Worm (Caenorhabditis elegans) whole organism, early embryonic: ENCODE data around the gene F44E5.15.

Source experiments
- B0310.2 ChIP-seq: sonication (generic microtip); optimal IDR thresholded peaks from 2 replicates; lab custom pipeline; 2016; ENCODE audit warnings: mild to moderate bottlenecking, missing genetic modification characterization, missing compliant biosample characterization
- F13C5.2 ChIP-seq: sonication (generic microtip); optimal IDR thresholded peaks from 2 replicates; lab custom pipeline; 2017; ENCODE audit warnings: mild to moderate bottlenecking, missing genetic modification characterization, inconsistent platforms, missing compliant biosample characterization
- aly-1 ChIP-seq: sonication (generic microtip); optimal IDR thresholded peaks from 2 replicates; lab custom pipeline; 2016; ENCODE audit warnings: missing genetic modification characterization, missing compliant biosample characterization
- ama-1 ChIP-seq: fragments of 150-350 bp; optimal IDR thresholded peaks from 2 replicates; lab custom pipeline; 2014
- ceh-13 ChIP-seq: fragments of 200-800 bp; sonication (Bioruptor generic); optimal IDR thresholded peaks from 2 replicates; lab custom pipeline; 2018; ENCODE audit warnings: mild to moderate bottlenecking, missing genetic modification characterization, missing compliant biosample characterization
- ceh-36 ChIP-seq: sonication (generic microtip); optimal IDR thresholded peaks from 2 replicates; lab custom pipeline; 2016; ENCODE audit warnings: missing genetic modification characterization, inconsistent platforms, missing compliant biosample characterization
- ets-7 ChIP-seq: sonication (generic microtip); optimal IDR thresholded peaks from 2 replicates; lab custom pipeline; 2016; ENCODE audit warnings: missing genotype, missing genetic modification characterization, missing compliant biosample characterization
- flt-1 ChIP-seq: fragments of 200-800 bp; sonication (Bioruptor generic); IDR thresholded peaks from 2 replicates; pipeline ENCODE4 v1.3.6; 2022; ENCODE audit warnings: missing genetic modification characterization, missing compliant biosample characterization
- hmbx-1 ChIP-seq: sonication (generic microtip); optimal IDR thresholded peaks from 2 replicates; lab custom pipeline; 2016; ENCODE audit warnings: mild to moderate bottlenecking, missing genetic modification characterization, missing compliant biosample characterization
- hmg-4 ChIP-seq: fragments of 200-800 bp; sonication (Bioruptor generic); optimal IDR thresholded peaks from 2 replicates; lab custom pipeline; 2018; ENCODE audit warnings: mild to moderate bottlenecking, missing genetic modification characterization, missing compliant biosample characterization
- hnd-1 ChIP-seq: sonication (generic microtip); optimal IDR thresholded peaks from 2 replicates; lab custom pipeline; 2016; ENCODE audit warnings: missing genetic modification characterization, missing compliant biosample characterization
- pes-1 ChIP-seq: fragments of 200-800 bp; sonication (Bioruptor generic); IDR thresholded peaks from 2 replicates; pipeline ENCODE4 v1.3.6; 2022; ENCODE audit warnings: missing genetic modification reagents, missing genetic modification characterization, missing compliant biosample characterization
- scrt-1 ChIP-seq: fragments of 200-800 bp; sonication (Bioruptor generic); IDR thresholded peaks from 2 replicates; pipeline ENCODE4 v1.3.6; 2022; ENCODE audit warnings: missing genetic modification characterization, missing compliant biosample characterization
- sea-1 ChIP-seq: fragments of 200-800 bp; sonication (Bioruptor generic); conservative IDR thresholded peaks from 2 replicates; pipeline ENCODE4 v1.3.6; 2022; ENCODE audit warnings: missing genetic modification characterization, missing compliant biosample characterization
- tbx-11 ChIP-seq: fragments of 200-800 bp; sonication (Bioruptor generic); IDR thresholded peaks from 2 replicates; pipeline ENCODE4 v1.3.6; 2022; ENCODE audit warnings: missing genetic modification characterization, missing compliant biosample characterization
- tbx-37 ChIP-seq: fragments of 200-800 bp; sonication (Bioruptor generic); conservative IDR thresholded peaks from 2 replicates; pipeline ENCODE4 v1.3.6; 2022; ENCODE audit warnings: missing genetic modification reagents, missing genetic modification characterization, missing compliant biosample characterization
- tra-4 ChIP-seq: sonication (generic microtip); optimal IDR thresholded peaks from 2 replicates; lab custom pipeline; 2017; ENCODE audit warnings: missing genetic modification characterization, missing compliant biosample characterization

Gene F44E5.15

DNA sequence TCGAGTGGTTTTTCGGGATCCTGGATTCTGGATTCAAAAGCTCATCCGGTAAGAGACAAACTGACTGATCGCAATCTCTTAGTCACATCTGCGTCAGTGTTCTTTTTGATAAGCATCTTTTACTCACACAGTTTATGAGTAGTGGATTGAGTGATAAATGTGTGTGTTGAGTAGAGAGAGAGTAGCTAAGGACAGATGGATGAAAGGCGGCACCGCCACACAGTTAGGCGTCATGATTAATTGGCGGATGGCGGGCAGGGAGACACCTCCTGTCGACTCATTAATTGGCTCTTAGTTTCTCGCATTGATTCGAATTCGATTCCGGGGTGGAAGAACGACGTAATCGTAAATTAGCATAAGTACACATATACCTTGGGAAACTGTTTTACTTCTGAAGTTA lies 21.9 kb downstream of the F44E5.15 start:
- TF ChIP-seq aly-1 (no peak), ceh-36 (no peak), B0310.2 (tag; lab: Kevin White, UChicago) (no peak), tra-4 (tag; lab: Kevin White, UChicago) (no peak), flt-1 (GFP tag; lab: Robert Waterston, UW) (no peak), scrt-1 (GFP tag; lab: Robert Waterston, UW) (no peak), ceh-13 (GFP tag; lab: Kevin White, UChicago) (no peak)

- TF ChIP-seq flt-1 (GFP tag; lab: Robert Waterston, UW) (no peak), sea-1 (GFP tag; lab: Robert Waterston, UW) (no peak), hnd-1 (no peak), scrt-1 (GFP tag; lab: Robert Waterston, UW) (no peak), tra-4 (tag; lab: Kevin White, UChicago) (no peak), tbx-37 (no peak), ama-1 (lab: Kevin White, UChicago) (no peak), ets-7 (tag; lab: Kevin White, UChicago) (no peak), F13C5.2 (tag; lab: Kevin White, UChicago) (no peak), hmbx-1 (no peak), aly-1 (no peak), tbx-11 (GFP tag; lab: Robert Waterston, UW) (no peak), ceh-13 (GFP tag; lab: Kevin White, UChicago) (no peak)
Measured at ce11 chrII:11797194-11797593, 24.7 kb downstream of the F44E5.15 start.

DNA sequence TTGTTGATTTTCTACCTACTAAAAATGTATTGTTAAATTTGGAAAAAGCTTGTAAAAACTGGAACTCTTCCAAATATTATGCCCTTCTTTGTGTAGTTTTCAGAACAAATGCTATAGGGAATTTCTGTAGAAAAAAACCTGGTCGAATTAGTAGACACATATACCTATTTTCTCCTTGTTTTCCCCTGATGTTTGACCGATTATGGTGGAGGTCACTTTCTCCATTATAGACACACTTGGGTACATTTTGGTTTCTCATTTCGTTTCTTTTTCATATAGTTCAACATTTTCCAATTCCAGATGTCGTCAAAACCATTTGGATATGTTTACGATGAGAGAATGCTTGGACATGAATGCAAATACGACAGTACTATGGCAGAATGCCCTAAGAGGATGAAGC lies 26.3 kb downstream of the F44E5.15 start, which contains the start of gene hda-5:
TSS of gene hda-5 (plus strand) at position 301 of the 400 bp plus-strand sequence.
- TF ChIP-seq scrt-1 (GFP tag; lab: Robert Waterston, UW) (no peak), F13C5.2 (tag; lab: Kevin White, UChicago) (no peak), B0310.2 (tag; lab: Kevin White, UChicago) (no peak), hnd-1 (no peak), pes-1 (GFP tag; lab: Robert Waterston, UW) (no peak), aly-1 (no peak), ceh-13 (GFP tag; lab: Kevin White, UChicago) (no peak), ets-7 (tag; lab: Kevin White, UChicago) (no peak), tra-4 (tag; lab: Kevin White, UChicago) (no peak), ama-1 (lab: Kevin White, UChicago) (no peak), tbx-37 (no peak), hmbx-1 (no peak), flt-1 (GFP tag; lab: Robert Waterston, UW) (no peak), sea-1 (GFP tag; lab: Robert Waterston, UW) (no peak), ceh-36 (no peak), tbx-11 (GFP tag; lab: Robert Waterston, UW) (no peak), hmg-4 (GFP tag; lab: Kevin White, UChicago) (no peak)

ce11 chrII:11802451-11802850 lies 30.0 kb downstream of the F44E5.15 start, which contains the start of gene F43G6.17:
TSS of gene F43G6.17 (plus strand) at chrII:11802751.
- no peak for TF ChIP-seq ama-1 (lab: Kevin White, UChicago)

ce11 chrII:11806256-11806655 lies 33.8 kb downstream of the F44E5.15 start, which contains the start of gene jmjd-1.1:
TSS of gene jmjd-1.1 (plus strand) at chrII:11806556.
- TF ChIP-seq ets-7 (tag; lab: Kevin White, UChicago) (no peak), flt-1 (GFP tag; lab: Robert Waterston, UW) (no peak), F13C5.2 (tag; lab: Kevin White, UChicago) (no peak), ama-1 (lab: Kevin White, UChicago) (no peak), scrt-1 (GFP tag; lab: Robert Waterston, UW) (no peak), pes-1 (GFP tag; lab: Robert Waterston, UW) (no peak), hmg-4 (GFP tag; lab: Kevin White, UChicago) (no peak), sea-1 (GFP tag; lab: Robert Waterston, UW) (no peak)

ce11 chrII:11808979-11809378 lies 36.5 kb downstream of the F44E5.15 start, which contains the start of gene F43G6.10:
TSS of gene F43G6.10 (plus strand) at chrII:11809349.
- no peak for TF ChIP-seq scrt-1 (GFP tag; lab: Robert Waterston, UW)
- TF ChIP-seq hmg-4 (GFP tag; lab: Kevin White, UChicago): no peak
- TF ChIP-seq pes-1 (GFP tag; lab: Robert Waterston, UW): no peak
- TF ChIP-seq tbx-37: no peak
- no peak for TF ChIP-seq hnd-1
- no peak for TF ChIP-seq ets-7 (tag; lab: Kevin White, UChicago)

DNA sequence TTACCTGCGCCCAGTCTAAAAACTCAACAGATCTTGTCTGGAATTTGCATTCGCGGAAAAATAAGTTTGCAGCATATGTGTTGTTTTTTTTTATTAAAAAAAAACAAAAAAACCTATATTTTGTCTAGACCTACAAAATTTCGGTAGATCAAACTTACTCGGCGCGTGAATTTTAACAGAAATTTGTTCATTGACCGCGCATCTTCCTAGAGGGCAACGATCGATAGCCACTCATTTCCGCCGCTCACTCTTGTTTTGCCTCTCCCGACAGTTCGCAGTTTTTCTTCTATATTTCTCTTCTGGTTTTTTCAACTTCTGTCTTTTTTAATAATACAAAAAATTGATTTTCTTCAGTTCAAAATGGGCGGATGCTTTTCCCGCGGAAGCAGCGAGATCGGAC lies 38.0 kb downstream of the F44E5.15 start, which contains the start of gene F43G6.7:
TSS of gene F43G6.7 (plus strand) at position 355 of the 400 bp plus-strand sequence.
- TF ChIP-seq hmbx-1 (no peak), aly-1 (no peak), hnd-1 (no peak), sea-1 (GFP tag; lab: Robert Waterston, UW) (no peak), ceh-13 (GFP tag; lab: Kevin White, UChicago) (no peak), flt-1 (GFP tag; lab: Robert Waterston, UW) (no peak), tra-4 (tag; lab: Kevin White, UChicago) (no peak), tbx-37 (no peak), B0310.2 (tag; lab: Kevin White, UChicago) (no peak), ama-1 (lab: Kevin White, UChicago) (no peak), F13C5.2 (tag; lab: Kevin White, UChicago) (no peak), scrt-1 (GFP tag; lab: Robert Waterston, UW) (no peak)

DNA sequence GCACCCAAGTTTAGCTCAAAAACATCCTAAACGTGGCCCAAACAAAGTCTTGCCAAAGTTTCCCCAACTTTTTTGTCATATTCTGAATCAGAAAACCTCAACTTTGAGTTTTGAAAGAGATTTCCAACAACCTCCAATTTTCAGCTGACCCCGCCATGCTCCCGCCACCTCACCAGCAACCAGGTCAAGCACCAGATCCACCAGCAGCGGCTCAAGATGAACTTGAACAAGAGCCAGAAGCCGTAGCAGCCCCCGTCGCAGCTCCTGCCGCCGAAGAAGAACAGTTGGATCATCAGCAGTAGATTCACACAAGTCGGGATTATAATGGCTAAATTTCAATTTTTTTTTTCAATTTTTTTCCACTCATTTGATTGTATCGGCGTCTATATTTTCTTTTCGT lies 38.8 kb downstream of the F44E5.15 start:
- TF ChIP-seq hmg-4 (GFP tag; lab: Kevin White, UChicago) (no peak), tbx-37 (no peak), flt-1 (GFP tag; lab: Robert Waterston, UW) (no peak), ama-1 (lab: Kevin White, UChicago) (no peak), pes-1 (GFP tag; lab: Robert Waterston, UW) (no peak)
